Worm (Caenorhabditis elegans) whole organism, mixed stage, embryonic: ENCODE measurements around the gene rpl-22.
A peak's percentile ranks its signal among the peaks of the same experiment; 100 is the strongest.

Experiments
- M03D4.4 ChIP-seq: sonication (generic microtip); optimal IDR thresholded peaks from 2 replicates; lab custom pipeline; 2017; ENCODE audit warnings: mild to moderate bottlenecking, missing genetic modification characterization, missing compliant biosample characterization
- bed-3 ChIP-seq: fragments of 200-800 bp; sonication (Bioruptor generic); optimal IDR thresholded peaks from 3 replicates; lab custom pipeline; 2018; ENCODE audit warnings: mild to moderate bottlenecking, missing genetic modification characterization, moderate library complexity, missing compliant biosample characterization
- blmp-1 ChIP-seq: fragments of 150-350 bp; optimal IDR thresholded peaks from 2 replicates; lab custom pipeline; 2014; ENCODE audit warnings: missing biosample characterization, missing genetic modification characterization
- ceh-39 ChIP-seq: fragments of 150-350 bp; optimal IDR thresholded peaks from 2 replicates; lab custom pipeline; 2014; ENCODE audit warnings: missing biosample characterization, missing genetic modification characterization
- ceh-43 ChIP-seq: fragments of 200-800 bp; sonication (Bioruptor generic); optimal IDR thresholded peaks from 2 replicates; lab custom pipeline; 2018; ENCODE audit warnings: mild to moderate bottlenecking, missing genetic modification characterization, moderate library complexity, missing compliant biosample characterization
- ceh-83 ChIP-seq: fragments of 200-800 bp; sonication (Bioruptor generic); optimal IDR thresholded peaks from 2 replicates; lab custom pipeline; 2018; ENCODE audit warnings: mild to moderate bottlenecking, missing genetic modification characterization, missing compliant biosample characterization
- ces-1 ChIP-seq: fragments of 150-350 bp; optimal IDR thresholded peaks from 2 replicates; lab custom pipeline; 2014; ENCODE audit warnings: missing biosample characterization, missing genetic modification reagents, missing genetic modification characterization
- cnd-1 ChIP-seq: fragments of 200-800 bp; sonication (Bioruptor generic); optimal IDR thresholded peaks from 2 replicates; lab custom pipeline; 2018; ENCODE audit warnings: mild to moderate bottlenecking, missing genetic modification characterization, missing compliant biosample characterization
- drap-1 ChIP-seq: fragments of 200-800 bp; sonication (Bioruptor generic); optimal IDR thresholded peaks from 3 replicates; lab custom pipeline; 2018; ENCODE audit warnings: mild to moderate bottlenecking, missing genetic modification characterization, missing compliant biosample characterization
- elt-1 ChIP-seq: sonication (generic microtip); optimal IDR thresholded peaks from 2 replicates; lab custom pipeline; 2017; ENCODE audit warnings: missing genetic modification characterization, mild to moderate bottlenecking, missing compliant biosample characterization, antibody characterized with exemption, moderate library complexity, borderline replicate concordance; ENCODE audit not compliant: insufficient read depth
- elt-3 ChIP-seq: fragments of 150-350 bp; optimal IDR thresholded peaks from 2 replicates; lab custom pipeline; 2014; ENCODE audit warnings: missing biosample characterization, missing genetic modification characterization
- flh-1 ChIP-seq: fragments of 200-800 bp; sonication (Bioruptor generic); optimal IDR thresholded peaks from 2 replicates; lab custom pipeline; 2018; ENCODE audit warnings: mild to moderate bottlenecking, missing genetic modification characterization, moderate library complexity, missing compliant biosample characterization
- ham-2 ChIP-seq: fragments of 200-800 bp; sonication (Bioruptor generic); optimal IDR thresholded peaks from 2 replicates; lab custom pipeline; 2018; ENCODE audit warnings: mild to moderate bottlenecking, missing genetic modification characterization, missing compliant biosample characterization
- hlh-1 ChIP-seq: fragments of 150-350 bp; optimal IDR thresholded peaks from 2 replicates; lab custom pipeline; 2014; ENCODE audit warnings: missing biosample characterization, missing genetic modification reagents, missing genetic modification characterization
- lin-32 ChIP-seq: fragments of 200-800 bp; sonication (Bioruptor generic); optimal IDR thresholded peaks from 2 replicates; lab custom pipeline; 2018; ENCODE audit warnings: mild to moderate bottlenecking, missing genetic modification characterization, missing compliant biosample characterization
- lsy-2 ChIP-seq: fragments of 150-350 bp; optimal IDR thresholded peaks from 2 replicates; lab custom pipeline; 2014; ENCODE audit warnings: missing biosample characterization, missing genetic modification characterization
- mab-5 ChIP-seq: fragments of 150-350 bp; optimal IDR thresholded peaks from 2 replicates; lab custom pipeline; 2014; ENCODE audit warnings: missing biosample characterization, missing genetic modification characterization
- mep-1 ChIP-seq: fragments of 150-350 bp; optimal IDR thresholded peaks from 2 replicates; lab custom pipeline; 2017; ENCODE audit warnings: missing biosample characterization, missing genetic modification reagents, missing genetic modification characterization, inconsistent platforms
- mls-2 ChIP-seq: sonication (generic microtip); optimal IDR thresholded peaks from 2 replicates; lab custom pipeline; 2016; ENCODE audit warnings: mild to moderate bottlenecking, missing genetic modification characterization, moderate library complexity, missing compliant biosample characterization
- nhr-12 ChIP-seq: fragments of 150-350 bp; optimal IDR thresholded peaks from 2 replicates; lab custom pipeline; 2014; ENCODE audit warnings: missing biosample characterization, missing genetic modification characterization
- nhr-2 ChIP-seq: fragments of 150-350 bp; optimal IDR thresholded peaks from 2 replicates; lab custom pipeline; 2014; ENCODE audit warnings: missing biosample characterization, missing genetic modification characterization
- nhr-237 ChIP-seq: fragments of 150-350 bp; optimal IDR thresholded peaks from 2 replicates; lab custom pipeline; 2014; ENCODE audit warnings: missing biosample characterization, missing genetic modification characterization
- nhr-28 ChIP-seq: fragments of 150-350 bp; optimal IDR thresholded peaks from 2 replicates; lab custom pipeline; 2014; ENCODE audit warnings: missing biosample characterization, missing genetic modification characterization
- nhr-76 ChIP-seq: sonication (generic microtip); optimal IDR thresholded peaks from 2 replicates; lab custom pipeline; 2017; ENCODE audit warnings: missing biosample characterization, missing genetic modification characterization
- pha-4 ChIP-seq: fragments of 150-350 bp; optimal IDR thresholded peaks from 2 replicates; lab custom pipeline; 2018; ENCODE audit warnings: missing biosample characterization, missing genetic modification reagents, missing genetic modification characterization
- sem-2 ChIP-seq: fragments of 200-800 bp; sonication (Bioruptor generic); optimal IDR thresholded peaks from 2 replicates; lab custom pipeline; 2018; ENCODE audit warnings: mild to moderate bottlenecking, missing genetic modification characterization, missing compliant biosample characterization
- snpc-4 ChIP-seq: fragments of 150-350 bp; optimal IDR thresholded peaks from 2 replicates; lab custom pipeline; 2014; ENCODE audit warnings: missing biosample characterization, missing genetic modification characterization
- sptf-1 ChIP-seq: sonication (generic microtip); optimal IDR thresholded peaks from 2 replicates; lab custom pipeline; 2017; ENCODE audit warnings: mild to moderate bottlenecking, missing genetic modification characterization, moderate library complexity, missing compliant biosample characterization
- tbx-8 ChIP-seq: fragments of 200-800 bp; sonication (Bioruptor generic); optimal IDR thresholded peaks from 2 replicates; lab custom pipeline; 2018; ENCODE audit warnings: mild to moderate bottlenecking, missing genetic modification characterization, moderate library complexity, missing compliant biosample characterization
- unc-120 ChIP-seq: sonication (generic microtip); optimal IDR thresholded peaks from 2 replicates; lab custom pipeline; 2017; ENCODE audit warnings: missing genetic modification characterization, missing compliant biosample characterization; ENCODE audit not compliant: poor library complexity, severe bottlenecking
- unc-39 ChIP-seq: fragments of 150-350 bp; optimal IDR thresholded peaks from 2 replicates; lab custom pipeline; 2014; ENCODE audit warnings: missing biosample characterization, missing genetic modification characterization
- unc-62 ChIP-seq: fragments of 150-350 bp; optimal IDR thresholded peaks from 2 replicates; lab custom pipeline; 2014; ENCODE audit warnings: missing biosample characterization, missing genetic modification reagents, missing genetic modification characterization
- zip-8 ChIP-seq: fragments of 150-350 bp; optimal IDR thresholded peaks from 2 replicates; lab custom pipeline; 2014; ENCODE audit warnings: missing biosample characterization, missing genetic modification characterization
- ztf-11 ChIP-seq: fragments of 150-350 bp; optimal IDR thresholded peaks from 2 replicates; lab custom pipeline; 2014; ENCODE audit warnings: missing biosample characterization, missing genetic modification characterization

The rpl-22 gene

DNA sequence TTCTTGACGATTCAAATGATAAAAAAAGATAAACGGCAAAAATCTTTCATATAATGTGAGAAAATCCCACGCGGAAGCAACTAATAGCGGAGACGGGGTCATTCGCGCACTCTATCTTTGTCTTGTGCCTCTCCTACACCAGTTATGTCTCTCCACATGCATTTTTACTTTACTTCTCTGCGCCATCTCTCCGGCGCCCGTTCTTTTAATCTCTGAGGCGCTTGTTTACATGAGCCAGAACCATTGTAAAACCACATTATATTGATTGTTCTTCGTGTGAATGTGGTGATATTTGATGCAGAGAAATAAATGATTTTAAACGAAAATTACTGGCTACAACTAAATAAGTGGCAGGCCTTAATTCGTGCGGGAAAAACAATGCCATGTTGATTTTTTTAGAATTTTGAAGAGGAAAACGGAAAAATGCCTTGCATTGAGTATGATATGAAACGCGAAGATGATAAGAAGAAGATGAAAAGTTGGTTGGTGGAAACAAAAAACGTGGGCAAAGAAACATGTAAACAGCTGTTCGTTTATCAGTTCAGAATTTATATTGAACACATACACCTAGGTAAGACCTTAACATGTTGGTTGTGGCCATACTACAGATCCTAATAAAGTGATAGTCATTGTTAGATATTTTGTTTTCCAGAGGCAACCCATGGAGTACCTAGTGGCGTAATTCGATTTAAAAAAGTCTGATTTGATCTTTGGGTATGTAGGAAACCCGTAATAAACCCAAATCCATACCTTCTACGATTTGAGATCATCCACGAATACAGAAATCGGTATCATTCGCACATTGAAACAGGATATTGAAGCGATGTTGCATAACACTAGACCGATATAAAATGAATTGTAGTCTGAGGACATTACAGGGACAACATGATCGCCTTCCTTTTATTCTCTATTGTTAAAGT lies 37.2 kb downstream of the rpl-22 start, which contains the start of gene C04G6.2:
TSS of gene C04G6.2 (plus strand) at position 870 of the 920 bp plus-strand sequence.
- TF ChIP-seq bed-3 (GFP tag; lab: Kevin White, UChicago): no peak
- TF ChIP-seq nhr-76 (tag; lab: Kevin White, UChicago): no peak
- TF ChIP-seq tbx-8 (GFP tag; lab: Kevin White, UChicago): no peak
- TF ChIP-seq nhr-12: no peak
- TF ChIP-seq lin-32: no peak
- peak; percentile 96 for TF ChIP-seq pha-4
- peak; percentile 49 for TF ChIP-seq ces-1 (GFP tag; lab: Kevin White, UChicago)
- TF ChIP-seq hlh-1 (tag; lab: Kevin White, UChicago): no peak
- TF ChIP-seq elt-1 (tag; lab: Kevin White, UChicago): no peak
- peak; percentile 14 for TF ChIP-seq sptf-1 (tag; lab: Kevin White, UChicago)
- TF ChIP-seq ceh-83: no peak
- peak; percentile 26 for TF ChIP-seq unc-120
- peak; percentile 76 for TF ChIP-seq ham-2 (GFP tag; lab: Kevin White, UChicago)
- no peak for TF ChIP-seq ztf-11 (tag; lab: Kevin White, UChicago)
- TF ChIP-seq nhr-2 (tag; lab: Kevin White, UChicago): no peak
- no peak for TF ChIP-seq zip-8 (tag; lab: Kevin White, UChicago)
- peak; percentile 69 for TF ChIP-seq nhr-237
- TF ChIP-seq snpc-4 (tag; lab: Kevin White, UChicago): no peak
- no peak for TF ChIP-seq cnd-1
- TF ChIP-seq nhr-28 (tag; lab: Kevin White, UChicago): no peak
- TF ChIP-seq unc-39 (tag; lab: Kevin White, UChicago): no peak
- TF ChIP-seq mep-1: peak; percentile 45
- no peak for TF ChIP-seq drap-1
- no peak for TF ChIP-seq sem-2 (GFP tag; lab: Kevin White, UChicago)
- TF ChIP-seq elt-3 (tag; lab: Kevin White, UChicago): no peak
- TF ChIP-seq mls-2 (tag; lab: Kevin White, UChicago): peak; percentile 43
- TF ChIP-seq unc-62: no peak
- no peak for TF ChIP-seq lsy-2 (tag; lab: Kevin White, UChicago)
- no peak for TF ChIP-seq mab-5
- peak; percentile 16 for TF ChIP-seq M03D4.4 (tag; lab: Kevin White, UChicago)
- TF ChIP-seq ceh-43 (GFP tag; lab: Kevin White, UChicago): no peak
- no peak for TF ChIP-seq blmp-1 (tag; lab: Kevin White, UChicago)

DNA sequence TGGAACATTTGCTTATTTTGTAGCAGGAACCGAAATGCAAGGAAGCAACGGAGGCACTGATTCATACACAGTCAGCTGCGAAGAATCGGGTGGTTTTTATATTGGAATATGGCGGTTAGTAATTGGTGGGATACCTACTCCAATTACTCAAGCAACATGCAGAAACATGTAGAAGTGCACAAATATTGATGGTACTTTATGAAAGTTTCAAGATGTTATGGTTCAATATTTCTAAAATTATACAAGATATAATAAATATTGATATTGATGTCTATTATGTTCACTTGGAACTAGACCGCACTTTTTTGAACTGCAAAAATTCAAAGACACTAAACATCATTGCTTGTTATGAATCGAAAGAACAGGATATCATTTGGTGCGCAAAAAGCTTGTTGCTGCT lies 38.5 kb downstream of the rpl-22 start, which contains the start of gene C04G6.13:
TSS of gene C04G6.13 (plus strand) at position 301 of the 400 bp plus-strand sequence.
- TF ChIP-seq ztf-11 (tag; lab: Kevin White, UChicago): no peak
- TF ChIP-seq elt-3 (tag; lab: Kevin White, UChicago): no peak
- TF ChIP-seq unc-62: no peak
- no peak for TF ChIP-seq ceh-39 (tag; lab: Kevin White, UChicago)
- no peak for TF ChIP-seq snpc-4 (tag; lab: Kevin White, UChicago)
- TF ChIP-seq nhr-2 (tag; lab: Kevin White, UChicago): no peak
- TF ChIP-seq unc-120: no peak

ce11 chrII:5099034-5099433 lies 43.6 kb downstream of the rpl-22 start:
- no peak for TF ChIP-seq nhr-76 (tag; lab: Kevin White, UChicago)
- TF ChIP-seq bed-3 (GFP tag; lab: Kevin White, UChicago): no peak
- no peak for TF ChIP-seq nhr-2 (tag; lab: Kevin White, UChicago)
- no peak for TF ChIP-seq sem-2 (GFP tag; lab: Kevin White, UChicago)
- no peak for TF ChIP-seq mep-1
- no peak for TF ChIP-seq flh-1 (GFP tag; lab: Kevin White, UChicago)

- TF ChIP-seq sptf-1 (tag; lab: Kevin White, UChicago) (no peak), unc-39 (tag; lab: Kevin White, UChicago) (no peak), ceh-39 (tag; lab: Kevin White, UChicago) (no peak), lin-32 (no peak), elt-1 (tag; lab: Kevin White, UChicago) (no peak), unc-120 (no peak), mep-1 (no peak), ztf-11 (tag; lab: Kevin White, UChicago) (no peak), unc-62 (no peak), sem-2 (GFP tag; lab: Kevin White, UChicago) (no peak), ceh-83 (no peak), tbx-8 (GFP tag; lab: Kevin White, UChicago) (no peak), mls-2 (tag; lab: Kevin White, UChicago) (no peak), nhr-28 (tag; lab: Kevin White, UChicago) (no peak), drap-1 (no peak), hlh-1 (tag; lab: Kevin White, UChicago) (no peak), lsy-2 (tag; lab: Kevin White, UChicago) (no peak), nhr-76 (tag; lab: Kevin White, UChicago) (no peak)
Observed at ce11 chrII:5099649-5100048, 44.2 kb downstream of the rpl-22 start, which contains the start of gene C04G6.6. Gene C04G6.6 (minus strand): TSS chrII:5099749.
